Worm (Caenorhabditis elegans) whole organism, midembryonic: ENCODE results near the gene F49E11.2.

Experiments
- T22C8.4 ChIP-seq: fragments of 200-800 bp; sonication (Bioruptor generic); IDR thresholded peaks from 2 replicates; pipeline ENCODE4 v1.3.6; 2022; ENCODE audit warnings: missing genetic modification characterization, missing compliant biosample characterization
- cog-1 ChIP-seq: sonication (generic microtip); optimal IDR thresholded peaks from 2 replicates; lab custom pipeline; 2016; ENCODE audit warnings: missing genetic modification characterization, missing compliant biosample characterization
- flt-1 ChIP-seq: fragments of 200-800 bp; sonication (Bioruptor generic); IDR thresholded peaks from 2 replicates; pipeline ENCODE4 v1.3.6; 2022; ENCODE audit warnings: missing genetic modification characterization, missing compliant biosample characterization
- klf-2 ChIP-seq: fragments of 200-800 bp; sonication (Bioruptor generic); conservative IDR thresholded peaks from 2 replicates; pipeline ENCODE4 v1.3.6; 2022; ENCODE audit warnings: missing genetic modification reagents, missing genetic modification characterization, missing compliant biosample characterization
- med-1 ChIP-seq: sonication (generic microtip); optimal IDR thresholded peaks from 2 replicates; lab custom pipeline; 2017; ENCODE audit warnings: missing genetic modification characterization, mild to moderate bottlenecking, missing compliant biosample characterization, antibody characterized with exemption, missing genetic modification reagents; ENCODE audit not compliant: insufficient read depth
- ref-1 ChIP-seq: fragments of 200-800 bp; sonication (Bioruptor generic); conservative IDR thresholded peaks from 2 replicates; pipeline ENCODE4 v1.3.6; 2022; ENCODE audit warnings: missing genetic modification reagents, missing genetic modification characterization, missing compliant biosample characterization
- tab-1 ChIP-seq: fragments of 200-800 bp; sonication (Bioruptor generic); IDR thresholded peaks from 2 replicates; pipeline ENCODE4 v1.3.6; 2022; ENCODE audit warnings: missing genetic modification characterization, missing compliant biosample characterization
- ztf-23 ChIP-seq: fragments of 200-800 bp; sonication (Bioruptor generic); IDR thresholded peaks from 2 replicates; pipeline ENCODE4 v1.3.6; 2022; ENCODE audit warnings: missing genetic modification reagents, missing genetic modification characterization, missing compliant biosample characterization
- ztf-29 ChIP-seq: fragments of 200-800 bp; sonication (Bioruptor generic); IDR thresholded peaks from 2 replicates; pipeline ENCODE4 v1.3.6; 2022; ENCODE audit warnings: missing genetic modification reagents, missing genetic modification characterization, missing compliant biosample characterization

Gene F49E11.2

ce11 chrIV:13038888-13039287 lies at the start of gene F49E11.2:
Gene F49E11.2 (minus strand): TSS chrIV:13038988.
- TF ChIP-seq ref-1 (GFP tag; lab: Robert Waterston, UW) (no peak), med-1 (no peak), klf-2 (GFP tag; lab: Robert Waterston, UW) (no peak), ztf-23 (GFP tag; lab: Robert Waterston, UW) (no peak), ztf-29 (GFP tag; lab: Robert Waterston, UW) (no peak), cog-1 (tag; lab: Kevin White, UChicago) (no peak), flt-1 (GFP tag; lab: Robert Waterston, UW) (no peak), T22C8.4 (GFP tag; lab: Robert Waterston, UW) (no peak)

- TF ChIP-seq klf-2 (GFP tag; lab: Robert Waterston, UW) (no peak), med-1 (no peak), flt-1 (GFP tag; lab: Robert Waterston, UW) (no peak), cog-1 (tag; lab: Kevin White, UChicago) (no peak), ztf-29 (GFP tag; lab: Robert Waterston, UW) (no peak), ztf-23 (GFP tag; lab: Robert Waterston, UW) (no peak), T22C8.4 (GFP tag; lab: Robert Waterston, UW) (no peak), tab-1 (no peak), ref-1 (GFP tag; lab: Robert Waterston, UW) (no peak)
Measured at ce11 chrIV:13086705-13087104, 47.9 kb upstream of the F49E11.2 start, which contains the start of gene spin-2. Gene spin-2 (plus strand): TSS chrIV:13087005.

ce11 chrIV:13085675-13086074 lies 46.9 kb upstream of the F49E11.2 start:
- TF ChIP-seq ref-1 (GFP tag; lab: Robert Waterston, UW) (no peak), cog-1 (tag; lab: Kevin White, UChicago) (no peak), ztf-23 (GFP tag; lab: Robert Waterston, UW) (no peak), tab-1 (no peak), klf-2 (GFP tag; lab: Robert Waterston, UW) (no peak), ztf-29 (GFP tag; lab: Robert Waterston, UW) (no peak), T22C8.4 (GFP tag; lab: Robert Waterston, UW) (no peak), med-1 (no peak)

- TF ChIP-seq flt-1 (GFP tag; lab: Robert Waterston, UW) = no peak
- TF ChIP-seq tab-1 = no peak
- no peak for TF ChIP-seq med-1
- no peak for TF ChIP-seq ztf-29 (GFP tag; lab: Robert Waterston, UW)
- TF ChIP-seq ref-1 (GFP tag; lab: Robert Waterston, UW) = no peak
- TF ChIP-seq T22C8.4 (GFP tag; lab: Robert Waterston, UW) = no peak
- TF ChIP-seq cog-1 (tag; lab: Kevin White, UChicago) = no peak
- TF ChIP-seq klf-2 (GFP tag; lab: Robert Waterston, UW) = no peak
- no peak for TF ChIP-seq ztf-23 (GFP tag; lab: Robert Waterston, UW)
Measured at ce11 chrIV:13082836-13083763, 44.3 kb upstream of the F49E11.2 start.

ce11 chrIV:13082106-13082505 lies 43.3 kb upstream of the F49E11.2 start:
- TF ChIP-seq cog-1 (tag; lab: Kevin White, UChicago) (no peak), ztf-23 (GFP tag; lab: Robert Waterston, UW) (no peak), klf-2 (GFP tag; lab: Robert Waterston, UW) (no peak), ztf-29 (GFP tag; lab: Robert Waterston, UW) (no peak), T22C8.4 (GFP tag; lab: Robert Waterston, UW) (no peak), med-1 (no peak), tab-1 (no peak)

- TF ChIP-seq flt-1 (GFP tag; lab: Robert Waterston, UW) = no peak
- TF ChIP-seq klf-2 (GFP tag; lab: Robert Waterston, UW) = no peak
- no peak for TF ChIP-seq med-1
- TF ChIP-seq tab-1 = no peak
- TF ChIP-seq ztf-23 (GFP tag; lab: Robert Waterston, UW) = no peak
- no peak for TF ChIP-seq T22C8.4 (GFP tag; lab: Robert Waterston, UW)
- TF ChIP-seq ref-1 (GFP tag; lab: Robert Waterston, UW) = no peak
- TF ChIP-seq ztf-29 (GFP tag; lab: Robert Waterston, UW) = no peak
- TF ChIP-seq cog-1 (tag; lab: Kevin White, UChicago) = no peak
Measured at ce11 chrIV:13080861-13081260, 42.1 kb upstream of the F49E11.2 start.

- no peak for TF ChIP-seq flt-1 (GFP tag; lab: Robert Waterston, UW)
- no peak for TF ChIP-seq ztf-23 (GFP tag; lab: Robert Waterston, UW)
- TF ChIP-seq cog-1 (tag; lab: Kevin White, UChicago) = no peak
- no peak for TF ChIP-seq klf-2 (GFP tag; lab: Robert Waterston, UW)
- TF ChIP-seq med-1 = no peak
- TF ChIP-seq tab-1 = no peak
- TF ChIP-seq ztf-29 (GFP tag; lab: Robert Waterston, UW) = no peak
- TF ChIP-seq T22C8.4 (GFP tag; lab: Robert Waterston, UW) = no peak
- TF ChIP-seq ref-1 (GFP tag; lab: Robert Waterston, UW) = no peak
Measured at ce11 chrIV:13080185-13080584, 41.4 kb upstream of the F49E11.2 start.

ce11 chrIV:13079119-13079518 lies 40.3 kb upstream of the F49E11.2 start, which contains the start of gene C39E9.8:
Gene C39E9.8 (plus strand): TSS chrIV:13079446.
- TF ChIP-seq med-1 (no peak), ztf-23 (GFP tag; lab: Robert Waterston, UW) (no peak), klf-2 (GFP tag; lab: Robert Waterston, UW) (no peak), tab-1 (no peak)

ce11 chrIV:13078342-13078741 lies 39.6 kb upstream of the F49E11.2 start:
- TF ChIP-seq med-1 (no peak), klf-2 (GFP tag; lab: Robert Waterston, UW) (no peak), tab-1 (no peak), cog-1 (tag; lab: Kevin White, UChicago) (no peak), flt-1 (GFP tag; lab: Robert Waterston, UW) (no peak), ztf-23 (GFP tag; lab: Robert Waterston, UW) (no peak), ref-1 (GFP tag; lab: Robert Waterston, UW) (no peak), ztf-29 (GFP tag; lab: Robert Waterston, UW) (no peak), T22C8.4 (GFP tag; lab: Robert Waterston, UW) (no peak)
